Worm (Caenorhabditis elegans) whole organism, L4 larva: ENCODE data around the gene K10H10.13.

Experiments used
- daf-19 ChIP-seq: fragments of 200-800 bp; sonication (Bioruptor generic); conservative IDR thresholded peaks from 2 replicates; pipeline ENCODE4 v1.3.6; 2022; ENCODE audit warnings: missing genetic modification characterization, missing compliant biosample characterization
- dpl-1 ChIP-seq: fragments of 150-350 bp; optimal IDR thresholded peaks from 2 replicates; lab custom pipeline; 2014; ENCODE audit warnings: missing biosample characterization, missing genetic modification reagents, missing genetic modification characterization
- lin-1 ChIP-seq: fragments of 200-800 bp; sonication (Bioruptor generic); IDR thresholded peaks from 2 replicates; pipeline ENCODE4 v1.3.6; 2022; ENCODE audit warnings: missing genetic modification reagents, missing genetic modification characterization, missing compliant biosample characterization
- pha-4 ChIP-seq, 2 experiments: fragments of 150-350 bp in 1 of 2; fragments of 200-800 bp in 1 of 2; sonication (Bioruptor generic) in 1 of 2; IDR thresholded peaks in 1 of 2; optimal IDR thresholded peaks in 1 of 2; 2 replicates each; pipeline versions ENCODE4 v1.3.6 to Lab custom; 2014 to 2022; ENCODE audit warnings: missing genetic modification characterization in 2 of 2, missing genetic modification reagents in 2 of 2, missing biosample characterization in 1 of 2, missing compliant biosample characterization in 1 of 2

DNA sequence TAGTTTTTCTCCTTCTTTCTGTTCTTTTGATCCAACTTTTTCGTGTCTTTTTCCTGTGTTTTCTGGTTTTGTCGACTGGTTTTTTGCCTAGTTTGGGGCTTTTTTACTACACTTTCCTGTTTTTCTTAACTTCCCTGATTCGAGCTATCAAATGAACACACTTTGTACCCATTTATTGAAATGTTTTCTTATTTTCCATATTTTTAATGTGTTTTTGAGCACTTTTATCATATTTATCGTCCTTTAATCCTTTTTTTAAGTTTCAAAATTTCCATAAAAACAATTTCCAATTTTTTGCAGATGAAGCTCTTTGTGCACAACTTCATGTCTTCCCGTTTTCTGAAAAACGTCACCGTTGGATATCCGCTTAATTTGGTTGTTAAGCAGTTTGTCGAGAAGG is 22.9 kb upstream of the K10H10.13 start, which contains the start of gene C04H5.1:
- TF ChIP-seq dpl-1 (GFP tag; lab: Kevin White, UChicago) (no peak), lin-1 (GFP tag; lab: Robert Waterston, UW) (no peak), pha-4 (GFP tag; IDR thresholded peaks at IDR 0.05; lab: Robert Waterston, UW) (no peak), pha-4 (tag; optimal IDR thresholded peaks at IDR 0.05; lab: Kevin White, UChicago) (no peak), daf-19 (no peak)
